Fruit fly (Drosophila melanogaster) whole organism, wandering third instar larva: ENCODE results near the gene CG17996.

Source experiments
- CrebA ChIP-seq: fragments of 200-800 bp; sonication (Bioruptor generic); optimal IDR thresholded peaks from 2 replicates; lab custom pipeline; 2016; ENCODE audit warnings: missing biosample characterization, mild to moderate bottlenecking, missing genetic modification characterization, borderline replicate concordance
- Dfd ChIP-seq: fragments of >200 bp; optimal IDR thresholded peaks from 2 replicates; lab custom pipeline; 2017; ENCODE audit warnings: missing biosample characterization, missing genetic modification characterization
- Dif ChIP-seq: fragments of 200-275, 200-300 bp; sonication (Bioruptor generic); optimal IDR thresholded peaks from 2 replicates; lab custom pipeline; 2018; ENCODE audit warnings: missing biosample characterization, missing genetic modification characterization; ENCODE audit not compliant: partially characterized antibody
- GATAd ChIP-seq: sonication (Bioruptor generic); optimal IDR thresholded peaks from 2 replicates; lab custom pipeline; 2016; ENCODE audit warnings: missing biosample characterization, missing genetic modification characterization
- HLH106 ChIP-seq: fragments of 200-800 bp; optimal IDR thresholded peaks from 3 replicates; lab custom pipeline; 2019; ENCODE audit warnings: missing biosample characterization, mild to moderate bottlenecking, missing genetic modification characterization, moderate library complexity
- Hnf4 ChIP-seq: fragments of 200-800 bp; sonication (Bioruptor generic); optimal IDR thresholded peaks from 2 replicates; lab custom pipeline; 2016; ENCODE audit warnings: missing biosample characterization, mild to moderate bottlenecking, missing genetic modification characterization
- Hr78 ChIP-seq: fragments of >200 bp; optimal IDR thresholded peaks from 2 replicates; lab custom pipeline; 2017; ENCODE audit warnings: missing biosample characterization, missing genetic modification characterization
- Hr83 ChIP-seq: fragments of 200-300 bp; sonication (Bioruptor generic); optimal IDR thresholded peaks from 2 replicates; lab custom pipeline; 2016; ENCODE audit warnings: missing biosample characterization, mild to moderate bottlenecking, missing genetic modification characterization, moderate library complexity; ENCODE audit not compliant: poor library complexity, severe bottlenecking
- Jra ChIP-seq: sonication (Bioruptor generic); optimal IDR thresholded peaks from 2 replicates; lab custom pipeline; 2016; ENCODE audit warnings: missing biosample characterization, missing genetic modification characterization
- Mio ChIP-seq: sonication (Bioruptor generic); optimal IDR thresholded peaks from 2 replicates; lab custom pipeline; 2016; ENCODE audit warnings: missing biosample characterization, missing genetic modification characterization
- N ChIP-seq: fragments of >200 bp; optimal IDR thresholded peaks from 2 replicates; lab custom pipeline; 2018; ENCODE audit warnings: missing biosample characterization, missing external identifiers, missing genetic modification characterization
- OdsH ChIP-seq: fragments of 200-800 bp; sonication (Bioruptor generic); optimal IDR thresholded peaks from 2 replicates; lab custom pipeline; 2016; ENCODE audit warnings: missing biosample characterization, mild to moderate bottlenecking, missing genetic modification characterization
- br ChIP-seq: fragments of 200-800 bp; sonication (Bioruptor generic); optimal IDR thresholded peaks from 2 replicates; lab custom pipeline; 2016; ENCODE audit warnings: missing biosample characterization, missing genetic modification characterization
- brk ChIP-seq: fragments of 200-800 bp; sonication (Bioruptor generic); optimal IDR thresholded peaks from 2 replicates; lab custom pipeline; 2016; ENCODE audit warnings: missing biosample characterization, mild to moderate bottlenecking, missing genetic modification characterization
- dl ChIP-seq, 2 experiments: fragments of 175-275, 200-275 bp in 1 of 2; fragments of 200-275 bp in 1 of 2; sonication (Bioruptor generic); optimal IDR thresholded peaks; lab custom pipeline; 2018; ENCODE audit warnings: mild to moderate bottlenecking in 2 of 2, missing biosample characterization in 2 of 2, missing genetic modification characterization in 2 of 2, moderate library complexity in 2 of 2; ENCODE audit not compliant: partially characterized antibody in 2 of 2, insufficient read depth in 1 of 2
- dmrt93B ChIP-seq: fragments of 200-800 bp; sonication (Bioruptor generic); optimal IDR thresholded peaks from 2 replicates; lab custom pipeline; 2018; ENCODE audit warnings: missing biosample characterization, mild to moderate bottlenecking, missing genetic modification characterization
- foxo ChIP-seq, 2 experiments: fragments of 200-800 bp; sonication (Bioruptor generic); optimal IDR thresholded peaks; 2 replicates in 1 of 2; 3 replicates in 1 of 2; lab custom pipeline; 2016 to 2017; ENCODE audit warnings: missing biosample characterization in 2 of 2, missing genetic modification characterization in 2 of 2
- fru ChIP-seq: fragments of 200-800 bp; sonication (Bioruptor generic); optimal IDR thresholded peaks from 3 replicates; lab custom pipeline; 2016; ENCODE audit warnings: missing biosample characterization, mild to moderate bottlenecking, missing genetic modification characterization
- h ChIP-seq: fragments of 200-800 bp; sonication (Bioruptor generic); optimal IDR thresholded peaks from 3 replicates; lab custom pipeline; 2016; ENCODE audit warnings: missing biosample characterization, mild to moderate bottlenecking, missing genetic modification characterization
- lola ChIP-seq: fragments of >200 bp; optimal IDR thresholded peaks from 2 replicates; lab custom pipeline; 2017; ENCODE audit warnings: missing biosample characterization, missing genetic modification characterization
- pan ChIP-seq: fragments of >200 bp; optimal IDR thresholded peaks from 2 replicates; lab custom pipeline; 2017
- psq ChIP-seq: fragments of 200-800 bp; sonication (Bioruptor generic); optimal IDR thresholded peaks from 3 replicates; lab custom pipeline; 2017; ENCODE audit warnings: missing biosample characterization, mild to moderate bottlenecking, missing genetic modification characterization, moderate library complexity
- rgr ChIP-seq: fragments of 200-800 bp; sonication (Bioruptor generic); optimal IDR thresholded peaks from 3 replicates; lab custom pipeline; 2016; ENCODE audit warnings: missing biosample characterization, mild to moderate bottlenecking, missing genetic modification characterization
- sage ChIP-seq: fragments of 200-800 bp; sonication (Bioruptor generic); optimal IDR thresholded peaks from 2 replicates; lab custom pipeline; 2016; ENCODE audit warnings: missing biosample characterization, mild to moderate bottlenecking, missing genetic modification characterization
- sv ChIP-seq: fragments of 200-800 bp; sonication (Bioruptor generic); optimal IDR thresholded peaks from 3 replicates; lab custom pipeline; 2016; ENCODE audit warnings: missing biosample characterization, missing genetic modification characterization
- tai ChIP-seq: sonication (Bioruptor generic); optimal IDR thresholded peaks from 2 replicates; lab custom pipeline; 2016; ENCODE audit warnings: missing biosample characterization, missing genetic modification characterization
- woc ChIP-seq: sonication (Bioruptor generic); optimal IDR thresholded peaks from 2 replicates; lab custom pipeline; 2016; ENCODE audit warnings: missing biosample characterization, mild to moderate bottlenecking, missing genetic modification characterization

The CG17996 gene

DNA sequence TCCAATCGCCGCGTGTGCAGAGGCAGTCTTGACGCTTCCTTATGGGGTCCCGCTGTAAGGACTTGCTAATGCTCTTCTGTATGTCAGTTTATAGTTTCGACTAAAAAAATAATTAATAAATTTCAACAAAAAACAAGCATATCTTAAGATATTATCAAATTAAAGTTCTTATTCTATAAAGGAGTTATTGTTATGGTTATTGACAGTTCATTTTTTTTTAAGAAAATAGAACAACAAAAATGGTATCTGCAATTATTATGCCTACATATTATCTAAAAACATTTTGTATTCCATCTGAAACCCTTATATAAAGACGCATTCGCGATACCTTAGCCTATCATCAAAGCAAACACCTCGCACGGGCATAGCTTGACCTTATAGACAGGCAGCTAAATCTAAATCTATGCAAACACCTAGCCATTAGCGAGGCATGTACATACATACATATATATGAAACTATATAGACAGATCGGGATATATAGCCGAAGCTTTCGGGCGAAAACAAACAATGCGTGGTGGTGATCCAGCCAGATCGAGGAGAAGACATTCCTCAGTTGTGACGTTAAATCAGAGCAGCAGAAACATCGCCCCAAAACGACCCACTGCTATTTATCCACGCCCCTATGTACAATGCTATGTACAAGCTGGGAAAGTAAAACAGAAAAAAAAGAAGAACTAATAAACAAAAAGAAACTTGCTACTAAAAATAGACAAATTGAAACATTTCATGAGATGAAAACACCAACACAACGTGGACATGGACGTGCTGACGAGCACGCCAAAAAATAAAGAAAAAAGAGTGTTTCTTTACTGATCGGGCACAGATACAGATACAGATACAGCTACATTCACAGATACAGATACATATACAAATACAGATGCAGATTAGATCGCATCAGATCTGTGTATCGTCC, 29.9 kb upstream of the CG17996 start, which contains the start of gene ppk17:
Gene ppk17 (minus strand): TSS at position 51 of the 914 bp plus-strand sequence.
- no peak for TF ChIP-seq dmrt93B
- no peak for TF ChIP-seq Jra

DNA sequence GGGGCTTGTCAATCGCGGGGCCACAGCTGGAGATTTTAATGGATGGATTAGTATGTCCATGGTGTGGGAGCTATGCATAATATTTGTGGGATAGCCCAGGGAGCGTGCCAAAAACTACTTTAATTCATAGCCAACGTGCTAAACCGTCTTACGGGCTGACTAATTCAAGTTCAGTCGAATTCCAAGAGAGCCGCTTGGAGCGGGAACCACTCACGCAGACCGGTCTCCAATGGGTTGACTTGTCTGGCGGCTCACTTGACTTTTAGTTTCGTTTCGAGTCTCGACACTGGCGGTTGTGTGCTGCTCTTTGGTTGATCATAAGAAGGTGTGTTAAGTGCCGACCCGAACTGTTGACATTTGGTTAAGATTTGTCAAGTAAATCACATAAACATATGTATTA, 23.2 kb upstream of the CG17996 start, which contains the start of gene yellow-b:
Gene yellow-b (plus strand): TSS at position 263 of the 400 bp plus-strand sequence.
- TF ChIP-seq Dif (GFP tag; lab: Kevin White, UChicago), result peak; percentile 52
- no peak for TF ChIP-seq Hr83
- TF ChIP-seq, all 38 proteins: peak for 1

DNA sequence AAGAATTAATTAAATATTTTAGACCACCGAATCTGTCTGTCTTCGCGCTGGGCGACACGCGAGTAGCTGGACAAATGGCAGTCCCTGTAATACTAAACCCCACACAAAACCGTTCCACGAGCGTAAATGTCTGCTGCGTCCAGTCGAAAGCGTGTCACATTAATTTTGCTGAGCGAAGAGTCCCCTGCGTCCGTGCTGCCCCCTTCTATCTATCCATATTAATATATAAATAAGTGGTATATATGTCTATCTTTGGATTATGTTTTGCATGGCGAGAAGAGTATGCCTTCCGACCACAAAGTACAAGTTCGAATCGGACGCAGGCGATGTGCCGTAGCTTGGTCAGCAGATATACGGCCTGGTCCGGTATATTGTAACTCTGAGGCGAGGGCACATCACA, 21.5 kb upstream of the CG17996 start:
- TF ChIP-seq Hr78 (GFP tag; lab: Kevin White, UChicago), result no peak
- no peak for TF ChIP-seq pan (lab: Kevin White, UChicago)
- no peak for TF ChIP-seq Hr83
- no peak for TF ChIP-seq dmrt93B
- no peak for TF ChIP-seq br (GFP tag; lab: Kevin White, UChicago)
- no peak for TF ChIP-seq psq (GFP tag; lab: Kevin White, UChicago)
- TF ChIP-seq sv (GFP tag; lab: Kevin White, UChicago), result no peak
- no peak for TF ChIP-seq N (GFP tag; lab: Kevin White, UChicago)
- TF ChIP-seq HLH106 (tag; lab: Kevin White, UChicago), result no peak
- TF ChIP-seq woc, result no peak
- no peak for TF ChIP-seq CrebA (GFP tag; lab: Kevin White, UChicago)
- TF ChIP-seq GATAd, result no peak
- no peak for TF ChIP-seq rgr (GFP tag; lab: Kevin White, UChicago)
- TF ChIP-seq, all 38 proteins: peak for 0

DNA sequence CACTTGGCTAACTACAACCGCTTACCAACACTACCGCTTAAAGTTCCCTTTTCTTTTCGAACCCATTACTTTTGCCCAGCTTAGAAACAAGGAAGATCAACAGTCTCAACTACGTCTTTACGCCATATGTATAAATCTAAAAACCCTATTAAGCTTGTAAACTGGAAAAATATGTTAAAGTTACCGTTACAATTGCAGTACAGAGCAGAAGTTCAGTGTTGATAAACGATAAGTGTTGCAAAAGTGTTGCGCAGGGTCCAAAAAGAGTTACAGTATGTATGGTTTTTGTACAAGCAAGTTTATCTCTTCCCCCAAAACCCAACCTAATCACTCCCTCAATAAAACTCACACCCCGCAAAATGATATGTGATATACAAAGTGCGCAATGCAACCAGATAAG, 16.3 kb upstream of the CG17996 start:
- TF ChIP-seq Hr78 (GFP tag; lab: Kevin White, UChicago), result no peak
- TF ChIP-seq h (GFP tag; lab: Kevin White, UChicago), result no peak
- no peak for TF ChIP-seq dmrt93B
- TF ChIP-seq brk (GFP tag; lab: Kevin White, UChicago), result no peak
- TF ChIP-seq tai (GFP tag; lab: Kevin White, UChicago), result no peak
- TF ChIP-seq Hr83, result no peak
- TF ChIP-seq br (GFP tag; lab: Kevin White, UChicago), result no peak
- TF ChIP-seq, all 38 proteins: peak for 0

DNA sequence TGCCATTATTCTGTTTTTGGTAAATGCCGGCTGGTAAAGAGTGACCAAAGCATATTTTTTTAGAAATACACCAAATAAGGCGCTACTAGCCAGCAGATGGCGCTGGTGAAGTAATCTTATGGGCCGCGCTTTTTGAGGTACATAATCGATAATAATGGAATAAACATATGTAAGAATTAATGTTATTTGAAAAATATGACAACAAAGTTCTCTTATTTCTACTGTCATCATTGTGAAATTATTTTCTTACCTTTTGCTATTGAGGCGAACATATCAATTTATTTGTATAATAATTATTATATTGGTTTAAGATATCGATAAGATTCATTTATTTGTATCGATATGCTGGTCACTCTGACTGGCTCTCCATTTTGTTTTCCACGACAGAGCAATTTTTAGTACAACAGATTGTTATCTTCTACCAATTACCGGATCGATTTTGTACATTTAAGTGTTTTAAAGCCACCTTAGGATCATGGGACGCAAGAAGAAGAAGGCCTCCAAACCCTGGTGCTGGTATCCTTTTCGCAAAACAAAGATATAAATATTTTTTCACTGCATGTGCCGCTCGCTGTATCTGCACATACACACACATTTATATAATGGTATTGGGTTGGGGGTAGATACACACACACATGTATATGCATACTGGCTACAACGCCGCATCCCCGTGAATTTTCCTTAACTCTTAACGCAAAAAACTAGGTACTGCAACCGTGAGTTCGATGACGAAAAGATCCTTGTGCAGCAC, 12.4 kb upstream of the CG17996 start, which contains the start of the genes LSm7 and BuGZ:
Gene LSm7 (minus strand): TSS at position 46 of the 751 bp plus-strand sequence.
Gene BuGZ (plus strand): TSS at position 351 of the 751 bp plus-strand sequence.
- TF ChIP-seq GATAd (no peak), dl (GFP tag; optimal IDR thresholded peaks at IDR 0.05; lab: Kevin White, UChicago; ENCODE audit: insufficient read depth in 1 of 2, partially characterized antibody in 2 of 2) (no peak), fru (GFP tag; lab: Kevin White, UChicago) (no peak), sage (GFP tag; lab: Kevin White, UChicago) (no peak), lola (GFP tag; lab: Kevin White, UChicago) (no peak), Mio (GFP tag; lab: Kevin White, UChicago) (no peak), OdsH (no peak), Hnf4 (GFP tag; lab: Kevin White, UChicago) (no peak), Dfd (GFP tag; lab: Kevin White, UChicago) (no peak), br (GFP tag; lab: Kevin White, UChicago) (no peak), sv (GFP tag; lab: Kevin White, UChicago) (no peak), pan (lab: Kevin White, UChicago) (no peak), foxo (GFP tag; optimal IDR thresholded peaks at IDR 0.05; lab: Kevin White, UChicago) (no peak), HLH106 (tag; lab: Kevin White, UChicago) (no peak)
